Worm (Caenorhabditis elegans) whole organism, L2 larva: ENCODE results near the gene F55A11.1.
A peak's percentile ranks its signal among the peaks of the same experiment; 100 is the strongest.

ENCODE experiments used
- R02D3.7 ChIP-seq: fragments of 150-350 bp; optimal IDR thresholded peaks from 2 replicates; lab custom pipeline; 2014; ENCODE audit warnings: missing biosample characterization, missing genetic modification characterization
- Y55F3AM.14 ChIP-seq: fragments of 200-800 bp; sonication (Bioruptor generic); optimal IDR thresholded peaks from 2 replicates; lab custom pipeline; 2018; ENCODE audit warnings: mild to moderate bottlenecking, missing genetic modification characterization, missing compliant biosample characterization
- ZK546.5 ChIP-seq: sonication (generic microtip); optimal IDR thresholded peaks from 2 replicates; lab custom pipeline; 2017; ENCODE audit warnings: missing biosample characterization, missing genetic modification characterization
- ama-1 ChIP-seq: fragments of 150-350 bp; optimal IDR thresholded peaks from 2 replicates; lab custom pipeline; 2018; ENCODE audit warnings: inconsistent platforms
- blmp-1 ChIP-seq: sonication (generic microtip); optimal IDR thresholded peaks from 2 replicates; lab custom pipeline; 2017; ENCODE audit warnings: missing genetic modification characterization, mild to moderate bottlenecking, missing compliant biosample characterization, antibody characterized with exemption, moderate library complexity; ENCODE audit not compliant: insufficient read depth
- ceh-82 ChIP-seq: fragments of 150-350 bp; optimal IDR thresholded peaks from 2 replicates; lab custom pipeline; 2014; ENCODE audit warnings: missing biosample characterization, missing genetic modification characterization
- egl-27 ChIP-seq: sonication (generic microtip); optimal IDR thresholded peaks from 3 replicates; lab custom pipeline; 2017; ENCODE audit warnings: missing biosample characterization, missing genetic modification reagents, missing genetic modification characterization
- elt-1 ChIP-seq: fragments of 150-350 bp; optimal IDR thresholded peaks from 2 replicates; lab custom pipeline; 2014; ENCODE audit warnings: missing biosample characterization, missing genetic modification characterization
- elt-3 ChIP-seq: sonication (generic microtip); optimal IDR thresholded peaks from 2 replicates; lab custom pipeline; 2017; ENCODE audit warnings: missing biosample characterization, missing genetic modification characterization
- fos-1 ChIP-seq: fragments of 150-350 bp; optimal IDR thresholded peaks from 2 replicates; lab custom pipeline; 2014; ENCODE audit warnings: missing biosample characterization, missing genetic modification characterization
- gmeb-1 ChIP-seq: fragments of 150-350 bp; optimal IDR thresholded peaks from 2 replicates; lab custom pipeline; 2014; ENCODE audit warnings: missing biosample characterization, missing genetic modification characterization
- lin-11 ChIP-seq: fragments of 150-350 bp; sonication (generic microtip); optimal IDR thresholded peaks from 2 replicates; lab custom pipeline; 2014; ENCODE audit warnings: missing biosample characterization, missing genetic modification characterization, inconsistent platforms, mixed read lengths
- lin-13 ChIP-seq: fragments of 150-350 bp; optimal IDR thresholded peaks from 2 replicates; lab custom pipeline; 2014; ENCODE audit warnings: missing biosample characterization, missing genetic modification reagents, missing genetic modification characterization
- lin-39 ChIP-seq: fragments of 150-350 bp; optimal IDR thresholded peaks from 2 replicates; lab custom pipeline; 2014; ENCODE audit warnings: missing biosample characterization, missing genetic modification reagents, missing genetic modification characterization
- mab-5 ChIP-seq: fragments of 150-350 bp; optimal IDR thresholded peaks from 2 replicates; lab custom pipeline; 2014; ENCODE audit warnings: missing biosample characterization, missing genetic modification characterization
- mbf-1 ChIP-seq: sonication (generic microtip); optimal IDR thresholded peaks from 2 replicates; lab custom pipeline; 2017; ENCODE audit warnings: missing biosample characterization, missing genetic modification characterization
- mdl-1 ChIP-seq, 2 experiments: fragments of 150-350 bp in 1 of 2; sonication (generic microtip) in 1 of 2; optimal IDR thresholded peaks; 2 replicates each; lab custom pipeline; 2017; ENCODE audit warnings: missing biosample characterization in 2 of 2, missing genetic modification characterization in 2 of 2
- nhr-10 ChIP-seq: sonication (generic microtip); optimal IDR thresholded peaks from 2 replicates; lab custom pipeline; 2017; ENCODE audit warnings: missing biosample characterization, missing genetic modification characterization
- nhr-12 ChIP-seq: fragments of 150-350 bp; optimal IDR thresholded peaks from 2 replicates; lab custom pipeline; 2014; ENCODE audit warnings: missing biosample characterization, missing genetic modification characterization
- nhr-21 ChIP-seq: fragments of 150-350 bp; optimal IDR thresholded peaks from 2 replicates; lab custom pipeline; 2014; ENCODE audit warnings: missing biosample characterization, missing genetic modification characterization
- nhr-237 ChIP-seq: fragments of 150-350 bp; optimal IDR thresholded peaks from 2 replicates; lab custom pipeline; 2014; ENCODE audit warnings: missing biosample characterization, missing genetic modification characterization
- nhr-6 ChIP-seq: fragments of 150-350 bp; optimal IDR thresholded peaks from 2 replicates; lab custom pipeline; 2014; ENCODE audit warnings: missing biosample characterization, missing genetic modification characterization
- nhr-77 ChIP-seq: fragments of 150-350 bp; optimal IDR thresholded peaks from 2 replicates; lab custom pipeline; 2014; ENCODE audit warnings: missing biosample characterization, missing genetic modification characterization
- peb-1 ChIP-seq: fragments of 150-350 bp; optimal IDR thresholded peaks from 2 replicates; lab custom pipeline; 2014; ENCODE audit warnings: missing biosample characterization, missing genetic modification characterization
- sem-4 ChIP-seq: fragments of 150-350 bp; optimal IDR thresholded peaks from 2 replicates; lab custom pipeline; 2014; ENCODE audit warnings: missing biosample characterization, missing genetic modification reagents, missing genetic modification characterization
- skn-1 ChIP-seq: sonication (generic microtip); optimal IDR thresholded peaks from 2 replicates; lab custom pipeline; 2017; ENCODE audit warnings: missing biosample characterization, missing genetic modification characterization
- sma-9 ChIP-seq, 2 experiments: fragments of 150-350 bp in 1 of 2; sonication (generic microtip) in 1 of 2; optimal IDR thresholded peaks; 2 replicates each; lab custom pipeline; 2014 to 2016; ENCODE audit warnings: missing genetic modification characterization in 2 of 2, mild to moderate bottlenecking in 1 of 2, missing biosample characterization in 1 of 2, missing compliant biosample characterization in 1 of 2, missing genetic modification reagents in 1 of 2, moderate library complexity in 1 of 2
- snpc-4 ChIP-seq: fragments of 150-350 bp; optimal IDR thresholded peaks from 2 replicates; lab custom pipeline; 2014; ENCODE audit warnings: missing biosample characterization, missing genetic modification characterization
- unc-39 ChIP-seq: fragments of 150-350 bp; optimal IDR thresholded peaks from 2 replicates; lab custom pipeline; 2014; ENCODE audit warnings: missing biosample characterization, missing genetic modification characterization
- zag-1 ChIP-seq: fragments of 150-350 bp; optimal IDR thresholded peaks from 2 replicates; lab custom pipeline; 2014; ENCODE audit warnings: missing biosample characterization, missing genetic modification characterization
- ztf-4 ChIP-seq: fragments of 150-350 bp; optimal IDR thresholded peaks from 2 replicates; lab custom pipeline; 2014; ENCODE audit warnings: missing biosample characterization, missing genetic modification characterization

F55A11.1 gene

ce11 chrV:11757358-11757757 lies 6.8 kb downstream of the F55A11.1 start, which contains the start of gene smoc-1:
Gene smoc-1, plus strand, starts transcription at chrV:11757658.
- TF ChIP-seq Y55F3AM.14 (GFP tag; lab: Kevin White, UChicago), result no peak
- no peak for TF ChIP-seq ceh-82
- no peak for TF ChIP-seq ama-1 (lab: Kevin White, UChicago)
- TF ChIP-seq nhr-21 (tag; lab: Kevin White, UChicago), result no peak
- no peak for TF ChIP-seq sem-4 (tag; lab: Kevin White, UChicago)
- TF ChIP-seq gmeb-1, result no peak
- TF ChIP-seq nhr-10, result no peak
- no peak for TF ChIP-seq ZK546.5 (tag; lab: Kevin White, UChicago)
- TF ChIP-seq R02D3.7 (tag; lab: Kevin White, UChicago), result no peak
- TF ChIP-seq lin-39 (tag; lab: Kevin White, UChicago), result no peak
- TF ChIP-seq zag-1 (tag; lab: Kevin White, UChicago), result no peak
- TF ChIP-seq ztf-4 (tag; lab: Kevin White, UChicago), result no peak
- no peak for TF ChIP-seq nhr-237 (tag; lab: Kevin White, UChicago)
- TF ChIP-seq lin-13 (GFP tag; lab: Kevin White, UChicago), result no peak
- TF ChIP-seq peb-1 (tag; lab: Kevin White, UChicago), result no peak
- no peak for TF ChIP-seq nhr-12

ce11 chrV:11755848-11756247 lies 8.3 kb downstream of the F55A11.1 start:
- peak; percentile 2 for TF ChIP-seq sma-9 (GFP tag; optimal IDR thresholded peaks at IDR 0.05; lab: Kevin White, UChicago)
- TF ChIP-seq sma-9 (tag; optimal IDR thresholded peaks at IDR 0.05; lab: Kevin White, UChicago), result no peak
- TF ChIP-seq egl-27 (tag; lab: Kevin White, UChicago), result no peak
- TF ChIP-seq fos-1 (tag; lab: Kevin White, UChicago), result peak; percentile 57

ce11 chrV:11751480-11751879 lies 12.7 kb downstream of the F55A11.1 start:
- TF ChIP-seq elt-1 (tag; lab: Kevin White, UChicago) (no peak), unc-39 (no peak), snpc-4 (tag; lab: Kevin White, UChicago) (no peak), sma-9 (GFP tag; optimal IDR thresholded peaks at IDR 0.05; lab: Kevin White, UChicago) (no peak), sma-9 (tag; optimal IDR thresholded peaks at IDR 0.05; lab: Kevin White, UChicago) (no peak), mbf-1 (tag; lab: Kevin White, UChicago) (no peak), nhr-12 (no peak), peb-1 (tag; lab: Kevin White, UChicago) (no peak)

ce11 chrV:11741078-11741477 lies 23.1 kb downstream of the F55A11.1 start:
- TF ChIP-seq gmeb-1, result no peak
- TF ChIP-seq blmp-1, result peak; percentile 69

- TF ChIP-seq sma-9 (GFP tag; optimal IDR thresholded peaks at IDR 0.05; lab: Kevin White, UChicago), result peak; percentile 75
- TF ChIP-seq sma-9 (tag; optimal IDR thresholded peaks at IDR 0.05; lab: Kevin White, UChicago), result no peak
- TF ChIP-seq gmeb-1, result no peak
- TF ChIP-seq lin-39 (tag; lab: Kevin White, UChicago), result no peak
- TF ChIP-seq lin-11, result no peak
- peak; percentile 41 for TF ChIP-seq nhr-21 (tag; lab: Kevin White, UChicago)
These were observed 24.4 kb downstream of the F55A11.1 start, which contains the start of gene T04F3.1 for ce11 chrV:11739820-11740219. Gene T04F3.1, plus strand, starts transcription at chrV:11740065.

ce11 chrV:11737333-11737732 lies 26.9 kb downstream of the F55A11.1 start:
- TF ChIP-seq nhr-237 (tag; lab: Kevin White, UChicago) (no peak), snpc-4 (tag; lab: Kevin White, UChicago) (no peak), sma-9 (GFP tag; optimal IDR thresholded peaks at IDR 0.05; lab: Kevin White, UChicago) (no peak), sma-9 (tag; optimal IDR thresholded peaks at IDR 0.05; lab: Kevin White, UChicago) (no peak), nhr-6 (tag; lab: Kevin White, UChicago) (no peak), mdl-1 (tag; optimal IDR thresholded peaks at IDR 0.05; lab: Kevin White, UChicago) (no peak), mab-5 (tag; lab: Kevin White, UChicago) (no peak), skn-1 (tag; lab: Kevin White, UChicago) (no peak), elt-3 (tag; lab: Kevin White, UChicago) (no peak), nhr-77 (no peak), gmeb-1 (no peak), zag-1 (tag; lab: Kevin White, UChicago) (no peak)
- TF ChIP-seq, all 48 proteins: peak for 0
